Fruit fly (Drosophila melanogaster) whole organism, adult: ENCODE data around the gene CG7300.

Source experiments
- CG12768 ChIP-seq: fragments of 200-800 bp; sonication (Bioruptor generic); optimal IDR thresholded peaks from 2 replicates; lab custom pipeline; 2017; ENCODE audit warnings: missing biosample characterization, missing genetic modification characterization, mild to moderate bottlenecking, moderate library complexity, missing genetic modification reagents
- CG1620 ChIP-seq: fragments of 200-800 bp; sonication (Bioruptor generic); optimal IDR thresholded peaks from 2 replicates; lab custom pipeline; 2016; ENCODE audit warnings: missing biosample characterization, missing genetic modification characterization
- CG33017 ChIP-seq: fragments of 200-800 bp; sonication (Bioruptor generic); optimal IDR thresholded peaks from 2 replicates; lab custom pipeline; 2018; ENCODE audit warnings: missing biosample characterization, mild to moderate bottlenecking, missing genetic modification characterization, moderate library complexity
- CG7045 ChIP-seq: fragments of 200-800 bp; sonication (Bioruptor generic); optimal IDR thresholded peaks from 2 replicates; lab custom pipeline; 2017; ENCODE audit warnings: missing biosample characterization, mild to moderate bottlenecking, missing genetic modification characterization
- CG7101 ChIP-seq: fragments of 200-800 bp; sonication (Bioruptor generic); optimal IDR thresholded peaks from 2 replicates; lab custom pipeline; 2018; ENCODE audit warnings: missing biosample characterization, mild to moderate bottlenecking, missing genetic modification characterization, moderate library complexity
- Crg-1 ChIP-seq: fragments of 200-800 bp; sonication (Bioruptor generic); optimal IDR thresholded peaks from 2 replicates; lab custom pipeline; 2016; ENCODE audit warnings: missing biosample characterization, missing genetic modification characterization
- Hr96 ChIP-seq: fragments of 200-800 bp; sonication (Bioruptor generic); optimal IDR thresholded peaks from 2 replicates; lab custom pipeline; 2016; ENCODE audit warnings: missing biosample characterization, missing genetic modification characterization
- Mnt ChIP-seq: fragments of 200-800 bp; sonication (Bioruptor generic); optimal IDR thresholded peaks from 2 replicates; lab custom pipeline; 2016; ENCODE audit warnings: missing biosample characterization, mild to moderate bottlenecking, missing genetic modification characterization
- bab1 ChIP-seq: fragments of 200-800 bp; sonication (Bioruptor generic); optimal IDR thresholded peaks from 3 replicates; lab custom pipeline; 2019; ENCODE audit warnings: missing biosample characterization, mild to moderate bottlenecking, missing genetic modification characterization, moderate library complexity
- cnc ChIP-seq, 2 experiments: fragments of >200 bp; optimal IDR thresholded peaks; 2 replicates each; lab custom pipeline; 2017
- kay ChIP-seq: fragments of 200-800 bp; sonication (Bioruptor generic); peaks from one replicate; lab custom pipeline; 2016; ENCODE audit warnings: missing biosample characterization, missing genetic modification characterization, borderline replicate concordance
- tj ChIP-seq: fragments of 200-800 bp; sonication (Bioruptor generic); optimal IDR thresholded peaks from 3 replicates; lab custom pipeline; 2017; ENCODE audit warnings: missing biosample characterization, mild to moderate bottlenecking, missing genetic modification characterization, moderate library complexity

- TF ChIP-seq kay (GFP tag; lab: Kevin White, UChicago), result no peak
- no peak for TF ChIP-seq tj
- no peak for TF ChIP-seq Crg-1 (GFP tag; lab: Kevin White, UChicago)
- no peak for TF ChIP-seq bab1 (GFP tag; lab: Kevin White, UChicago)
- TF ChIP-seq CG7101, result no peak
- no peak for TF ChIP-seq CG1620
- TF ChIP-seq CG12768 (GFP tag; lab: Kevin White, UChicago), result no peak
- TF ChIP-seq CG33017 (tag; lab: Kevin White, UChicago), result no peak
- no peak for TF ChIP-seq cnc (optimal IDR thresholded peaks at IDR 0.05; lab: Kevin White, UChicago)
- no peak for TF ChIP-seq CG7045 (GFP tag; lab: Kevin White, UChicago)
- no peak for TF ChIP-seq Mnt (GFP tag; lab: Kevin White, UChicago)
- no peak for TF ChIP-seq Hr96 (GFP tag; lab: Kevin White, UChicago)
These were observed 32.1 kb upstream of the CG7300 start, which contains the start of gene CG17118 for dm6 chr2L:10729955-10730354.
